Worm (Caenorhabditis elegans) whole organism, L1 larva: ENCODE data around the gene ceh-18.
A peak's percentile ranks its signal among the peaks of the same experiment; 100 is the strongest.

ENCODE experiments used
- C16A3.4 ChIP-seq: fragments of 150-350 bp; optimal IDR thresholded peaks from 2 replicates; lab custom pipeline; 2014; ENCODE audit warnings: missing biosample characterization, missing genetic modification characterization
- C34B4.2 ChIP-seq: sonication (generic microtip); optimal IDR thresholded peaks from 2 replicates; lab custom pipeline; 2017; ENCODE audit warnings: mild to moderate bottlenecking, missing genetic modification characterization, missing compliant biosample characterization
- F16B12.6 ChIP-seq: fragments of 150-350 bp; optimal IDR thresholded peaks from 2 replicates; lab custom pipeline; 2014; ENCODE audit warnings: missing biosample characterization, missing genetic modification characterization
- Y116A8C.19 ChIP-seq: sonication (generic microtip); optimal IDR thresholded peaks from 2 replicates; lab custom pipeline; 2016; ENCODE audit warnings: missing compliant biosample characterization, missing genetic modification characterization, borderline replicate concordance
- aly-2 ChIP-seq: fragments of 150-350 bp; optimal IDR thresholded peaks from 2 replicates; lab custom pipeline; 2014; ENCODE audit warnings: missing biosample characterization, missing genetic modification characterization
- blmp-1 ChIP-seq: fragments of 150-350 bp; optimal IDR thresholded peaks from 2 replicates; lab custom pipeline; 2014; ENCODE audit warnings: missing biosample characterization, missing genetic modification characterization
- ceh-88 ChIP-seq: fragments of 200-800 bp; sonication (Bioruptor generic); IDR thresholded peaks from 2 replicates; pipeline ENCODE4 v1.3.6; 2022; ENCODE audit warnings: missing genetic modification characterization, missing compliant biosample characterization
- ceh-90 ChIP-seq: sonication (generic microtip); optimal IDR thresholded peaks from 2 replicates; lab custom pipeline; 2016; ENCODE audit warnings: missing genetic modification characterization, missing compliant biosample characterization
- ces-1 ChIP-seq: fragments of 150-350 bp; optimal IDR thresholded peaks from 2 replicates; lab custom pipeline; 2014; ENCODE audit warnings: missing biosample characterization, missing genetic modification reagents, missing genetic modification characterization
- dsc-1 ChIP-seq: sonication (generic microtip); optimal IDR thresholded peaks from 2 replicates; lab custom pipeline; 2016; ENCODE audit warnings: mild to moderate bottlenecking, missing genetic modification characterization, missing compliant biosample characterization
- efl-1 ChIP-seq, 4 experiments: fragments of 150-350 bp; optimal IDR thresholded peaks in 3 of 4; peaks in 1 of 4; 1 replicate in 1 of 4; 2 replicates in 3 of 4; lab custom pipeline; 2014; ENCODE audit warnings: missing biosample characterization in 2 of 4, missing genetic modification characterization in 2 of 4, missing genetic modification reagents in 2 of 4
- efl-3 ChIP-seq: fragments of 200-800 bp; sonication (Bioruptor generic); optimal IDR thresholded peaks from 2 replicates; lab custom pipeline; 2018; ENCODE audit warnings: mild to moderate bottlenecking, missing genetic modification characterization, missing compliant biosample characterization
- egl-13 ChIP-seq: sonication (generic microtip); optimal IDR thresholded peaks from 2 replicates; lab custom pipeline; 2016; ENCODE audit warnings: missing genotype, missing genetic modification reagents, missing genetic modification characterization, missing compliant biosample characterization
- egl-27 ChIP-seq, 2 experiments: fragments of 150-350 bp in 1 of 2; sonication (generic microtip); optimal IDR thresholded peaks; 3 replicates each; lab custom pipeline; 2017 to 2018; ENCODE audit warnings: missing biosample characterization in 2 of 2, missing genetic modification characterization in 2 of 2, missing genetic modification reagents in 2 of 2
- elt-2 ChIP-seq: sonication (generic microtip); optimal IDR thresholded peaks from 2 replicates; lab custom pipeline; 2016; ENCODE audit warnings: missing genetic modification characterization, mild to moderate bottlenecking, inconsistent platforms, missing compliant biosample characterization, missing genetic modification reagents
- elt-3 ChIP-seq, 6 experiments: fragments of 150-350 bp in 1 of 6; sonication (generic microtip); optimal IDR thresholded peaks; 2 replicates each; lab custom pipeline; 2017 to 2018; ENCODE audit warnings: missing biosample characterization in 6 of 6, missing genetic modification characterization in 6 of 6, inconsistent platforms in 1 of 6
- fkh-10 ChIP-seq: sonication (generic microtip); optimal IDR thresholded peaks from 2 replicates; lab custom pipeline; 2017; ENCODE audit warnings: missing biosample characterization, missing genetic modification reagents, missing genetic modification characterization
- fkh-8 ChIP-seq: sonication (generic microtip); optimal IDR thresholded peaks from 2 replicates; lab custom pipeline; 2016; ENCODE audit warnings: mild to moderate bottlenecking, missing genetic modification characterization, missing compliant biosample characterization
- grh-1 ChIP-seq: fragments of 200-800 bp; sonication (Bioruptor generic); IDR thresholded peaks from 2 replicates; pipeline ENCODE4 v1.3.6; 2022; ENCODE audit warnings: missing genetic modification reagents, missing genetic modification characterization, missing compliant biosample characterization
- isw-1 ChIP-seq: fragments of 200-800 bp; sonication (Bioruptor generic); IDR thresholded peaks from 2 replicates; pipeline ENCODE4 v1.3.6; 2022; ENCODE audit warnings: missing genetic modification characterization, missing compliant biosample characterization
- jun-1 ChIP-seq: fragments of 150-350 bp; optimal IDR thresholded peaks from 2 replicates; lab custom pipeline; 2014; ENCODE audit warnings: missing biosample characterization, missing genetic modification reagents, missing genetic modification characterization
- lin-13 ChIP-seq: fragments of 150-350 bp; optimal IDR thresholded peaks from 2 replicates; lab custom pipeline; 2014; ENCODE audit warnings: missing biosample characterization, missing genetic modification reagents, missing genetic modification characterization
- lin-14 ChIP-seq: fragments of 200-800 bp; sonication (Bioruptor generic); optimal IDR thresholded peaks from 2 replicates; lab custom pipeline; 2018; ENCODE audit warnings: mild to moderate bottlenecking, missing genetic modification characterization, moderate library complexity, missing compliant biosample characterization
- lin-35 ChIP-seq, 2 experiments: fragments of 150-350 bp; optimal IDR thresholded peaks; 2 replicates each; lab custom pipeline; 2014; ENCODE audit warnings: missing biosample characterization in 2 of 2, missing genetic modification characterization in 2 of 2, missing genetic modification reagents in 2 of 2
- lir-3 ChIP-seq: sonication (generic microtip); optimal IDR thresholded peaks from 2 replicates; lab custom pipeline; 2016; ENCODE audit warnings: mild to moderate bottlenecking, missing genetic modification characterization, moderate library complexity, missing compliant biosample characterization; ENCODE audit not compliant: poor library complexity
- lsy-2 ChIP-seq, 2 experiments: fragments of 150-350 bp; optimal IDR thresholded peaks; 2 replicates each; lab custom pipeline; 2014; ENCODE audit warnings: missing biosample characterization in 2 of 2, missing genetic modification characterization in 2 of 2
- mab-9 ChIP-seq: fragments of 200-800 bp; sonication (Bioruptor generic); IDR thresholded peaks from 2 replicates; pipeline ENCODE4 v1.3.6; 2022; ENCODE audit warnings: missing genetic modification reagents, missing genetic modification characterization, missing compliant biosample characterization
- mdl-1 ChIP-seq, 2 experiments: fragments of 150-350 bp; optimal IDR thresholded peaks; 2 replicates each; lab custom pipeline; 2014 to 2017; ENCODE audit warnings: missing biosample characterization in 2 of 2, missing genetic modification characterization in 2 of 2, inconsistent platforms in 1 of 2
- mef-2 ChIP-seq: fragments of 150-350 bp; optimal IDR thresholded peaks from 2 replicates; lab custom pipeline; 2014; ENCODE audit warnings: missing biosample characterization, missing genetic modification characterization
- nhr-11 ChIP-seq: fragments of 150-350 bp; optimal IDR thresholded peaks from 2 replicates; lab custom pipeline; 2014; ENCODE audit warnings: missing biosample characterization, missing genetic modification characterization
- nhr-20 ChIP-seq: sonication (generic microtip); optimal IDR thresholded peaks from 2 replicates; lab custom pipeline; 2016; ENCODE audit warnings: mild to moderate bottlenecking, missing genetic modification characterization, missing compliant biosample characterization
- nhr-237 ChIP-seq: fragments of 150-350 bp; optimal IDR thresholded peaks from 2 replicates; lab custom pipeline; 2014; ENCODE audit warnings: missing biosample characterization, missing genetic modification characterization
- nhr-71 ChIP-seq: sonication (generic microtip); optimal IDR thresholded peaks from 2 replicates; lab custom pipeline; 2016; ENCODE audit warnings: mild to moderate bottlenecking, missing genetic modification characterization, moderate library complexity, missing compliant biosample characterization
- nhr-76 ChIP-seq: sonication (generic microtip); optimal IDR thresholded peaks from 2 replicates; lab custom pipeline; 2017; ENCODE audit warnings: missing biosample characterization, missing genetic modification characterization
- nhr-90 ChIP-seq: sonication (generic microtip); optimal IDR thresholded peaks from 2 replicates; lab custom pipeline; 2016; ENCODE audit warnings: mild to moderate bottlenecking, missing genetic modification characterization, missing compliant biosample characterization; ENCODE audit not compliant: poor library complexity
- pag-3 ChIP-seq: sonication (generic microtip); optimal IDR thresholded peaks from 2 replicates; lab custom pipeline; 2017; ENCODE audit warnings: missing genetic modification characterization, mild to moderate bottlenecking, missing compliant biosample characterization, antibody characterized with exemption, borderline replicate concordance; ENCODE audit not compliant: insufficient read depth
- rnt-1 ChIP-seq: sonication (generic microtip); optimal IDR thresholded peaks from 2 replicates; lab custom pipeline; 2016; ENCODE audit warnings: mild to moderate bottlenecking, missing genetic modification characterization, moderate library complexity, missing compliant biosample characterization
- skn-1 ChIP-seq: fragments of 150-350 bp; optimal IDR thresholded peaks from 2 replicates; lab custom pipeline; 2014; ENCODE audit warnings: missing biosample characterization, missing genetic modification characterization
- snu-23 ChIP-seq: sonication (generic microtip); optimal IDR thresholded peaks from 2 replicates; lab custom pipeline; 2016; ENCODE audit warnings: missing genetic modification characterization, missing compliant biosample characterization
- sptf-1 ChIP-seq: fragments of 150-350 bp; optimal IDR thresholded peaks from 2 replicates; lab custom pipeline; 2014; ENCODE audit warnings: missing biosample characterization, missing genetic modification characterization
- swsn-7 ChIP-seq: sonication (generic microtip); optimal IDR thresholded peaks from 2 replicates; lab custom pipeline; 2016; ENCODE audit warnings: missing genetic modification characterization, missing compliant biosample characterization
- tbx-2 ChIP-seq: sonication (generic microtip); optimal IDR thresholded peaks from 2 replicates; lab custom pipeline; 2016; ENCODE audit warnings: missing genetic modification characterization, missing compliant biosample characterization
- tlp-1 ChIP-seq: fragments of 150-350 bp; optimal IDR thresholded peaks from 2 replicates; lab custom pipeline; 2014; ENCODE audit warnings: missing biosample characterization, missing genetic modification characterization
- unc-62 ChIP-seq: fragments of 150-350 bp; optimal IDR thresholded peaks from 2 replicates; lab custom pipeline; 2014; ENCODE audit warnings: missing biosample characterization, missing genetic modification reagents, missing genetic modification characterization
- unc-98 ChIP-seq: fragments of 200-800 bp; sonication (Bioruptor generic); IDR thresholded peaks from 2 replicates; pipeline ENCODE4 v1.3.6; 2022; ENCODE audit warnings: missing genetic modification characterization, missing compliant biosample characterization
- vab-15 ChIP-seq: sonication (generic microtip); optimal IDR thresholded peaks from 2 replicates; lab custom pipeline; 2017; ENCODE audit warnings: missing genotype, mild to moderate bottlenecking, missing genetic modification characterization, missing compliant biosample characterization
- ztf-4 ChIP-seq: fragments of 150-350 bp; optimal IDR thresholded peaks from 2 replicates; lab custom pipeline; 2014; ENCODE audit warnings: missing biosample characterization, missing genetic modification characterization

The ceh-18 gene

DNA sequence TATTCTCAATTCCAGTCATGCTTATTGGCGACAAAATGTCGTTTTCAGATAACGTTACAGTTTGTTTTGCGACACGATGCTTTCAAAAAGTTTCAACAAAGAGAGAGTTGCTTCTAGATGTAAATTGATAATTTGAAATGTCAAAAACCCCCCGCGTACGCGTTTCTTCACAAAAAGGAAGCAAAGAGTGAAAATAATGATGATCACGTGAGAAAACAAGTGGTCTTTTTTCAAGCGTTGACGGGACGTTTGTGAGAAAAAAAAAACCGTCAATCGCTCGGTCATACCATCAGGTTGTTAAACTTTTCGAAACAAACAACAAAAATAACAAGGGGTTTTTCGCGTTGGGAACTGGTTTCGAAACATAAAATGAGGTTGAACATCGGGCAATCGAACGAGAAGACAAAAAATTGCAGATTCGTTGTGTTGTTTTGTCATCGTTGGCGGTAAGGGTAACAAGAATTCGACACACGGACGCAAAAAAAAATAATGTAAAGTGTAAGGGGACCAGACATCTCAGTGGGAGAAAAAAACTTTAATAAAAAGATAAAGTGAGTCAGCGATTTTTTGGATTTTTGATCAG is 25.4 kb downstream of the ceh-18 start (continued):
- TF ChIP-seq mdl-1 (tag; optimal IDR thresholded peaks at IDR 0.05; lab: Kevin White, UChicago) (peak in 1 of 2 experiments; percentile 69), nhr-20 (peak; percentile 70), tlp-1 (tag; lab: Kevin White, UChicago) (no peak), swsn-7 (peak; percentile 7), C16A3.4 (tag; lab: Kevin White, UChicago) (no peak), unc-98 (GFP tag; lab: Robert Waterston, UW) (no peak), lir-3 (tag; lab: Kevin White, UChicago) (no peak), efl-3 (GFP tag; lab: Kevin White, UChicago) (no peak), ces-1 (GFP tag; lab: Kevin White, UChicago) (no peak)

DNA sequence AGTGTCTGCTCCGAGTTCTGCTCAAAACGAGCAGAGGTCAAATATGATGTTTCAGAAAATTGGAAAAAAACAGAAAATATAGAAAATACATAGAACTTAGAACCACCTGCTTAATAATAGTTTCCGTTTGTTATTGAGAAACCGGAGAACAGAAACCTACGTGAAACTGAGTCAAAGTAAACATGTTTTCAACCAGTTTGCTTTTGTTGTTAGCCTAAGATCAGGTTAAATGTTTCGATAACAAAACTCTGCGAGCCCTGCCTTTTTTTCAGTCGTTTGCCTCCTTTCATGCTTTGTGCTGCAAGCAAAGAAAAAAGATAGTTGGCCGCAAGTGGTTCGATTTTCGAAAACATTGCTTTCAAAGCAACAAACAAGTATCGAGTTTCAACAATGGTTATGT is 26.7 kb downstream of the ceh-18 start:
- no peak for TF ChIP-seq fkh-10
- no peak for TF ChIP-seq mab-9 (GFP tag; lab: Robert Waterston, UW)
- no peak for TF ChIP-seq dsc-1 (tag; lab: Kevin White, UChicago)
- TF ChIP-seq C16A3.4 (tag; lab: Kevin White, UChicago) = no peak
- no peak for TF ChIP-seq mef-2 (tag; lab: Kevin White, UChicago)
- no peak for TF ChIP-seq tbx-2
- TF ChIP-seq lin-13 (GFP tag; lab: Kevin White, UChicago) = no peak
- no peak for TF ChIP-seq aly-2
- TF ChIP-seq egl-13 (tag; lab: Kevin White, UChicago) = no peak
- TF ChIP-seq ztf-4 (tag; lab: Kevin White, UChicago) = no peak
- no peak for TF ChIP-seq lsy-2 (tag; optimal IDR thresholded peaks at IDR 0.05; lab: Kevin White, UChicago)
- no peak for TF ChIP-seq fkh-8 (tag; lab: Kevin White, UChicago)
- TF ChIP-seq, all 84 proteins: peak for 0

DNA sequence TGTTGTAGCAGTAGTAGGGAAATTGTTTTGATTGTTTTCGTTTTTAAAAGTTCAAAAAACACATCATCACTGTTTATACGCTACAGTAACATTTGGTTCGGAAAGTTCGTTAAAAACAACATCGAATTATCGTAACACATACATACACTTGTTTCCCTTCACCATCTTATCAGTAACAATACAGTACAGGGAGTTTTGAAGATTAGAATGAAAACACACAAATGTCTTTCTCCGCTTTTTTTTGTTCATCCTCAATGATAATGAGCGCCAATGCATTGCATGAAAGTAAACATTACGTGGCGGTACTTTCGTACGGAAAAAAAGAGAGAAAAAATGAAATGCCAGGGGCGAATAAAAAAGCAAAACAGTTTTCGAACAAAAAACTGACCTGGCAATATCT is 28.0 kb downstream of the ceh-18 start:
- TF ChIP-seq blmp-1 (tag; lab: Kevin White, UChicago) (peak; percentile 51), elt-3 (tag; optimal IDR thresholded peaks at IDR 0.05; lab: Kevin White, UChicago) (peak in 2 of 6 experiments; percentile 26 to 56), rnt-1 (tag; lab: Kevin White, UChicago) (no peak), snu-23 (GFP tag; lab: Kevin White, UChicago) (peak; percentile 0), Y116A8C.19 (tag; lab: Kevin White, UChicago) (no peak), egl-13 (tag; lab: Kevin White, UChicago) (no peak), vab-15 (no peak), nhr-76 (no peak), egl-27 (tag; optimal IDR thresholded peaks at IDR 0.05; lab: Kevin White, UChicago) (no peak), mdl-1 (tag; optimal IDR thresholded peaks at IDR 0.05; lab: Kevin White, UChicago) (peak in 1 of 2 experiments; percentile 29), mab-9 (GFP tag; lab: Robert Waterston, UW) (no peak), nhr-237 (tag; lab: Kevin White, UChicago) (no peak), fkh-10 (no peak), nhr-90 (tag; lab: Kevin White, UChicago) (peak; percentile 48), ceh-90 (no peak), jun-1 (tag; lab: Kevin White, UChicago) (no peak), dsc-1 (tag; lab: Kevin White, UChicago) (no peak), sptf-1 (tag; lab: Kevin White, UChicago) (no peak), pag-3 (tag; lab: Kevin White, UChicago) (no peak), lin-14 (GFP tag; lab: Kevin White, UChicago) (peak; percentile 52), elt-2 (peak; percentile 93), lsy-2 (tag; optimal IDR thresholded peaks at IDR 0.05; lab: Kevin White, UChicago) (peak in 1 of 2 experiments; percentile 52), ces-1 (GFP tag; lab: Kevin White, UChicago) (no peak), efl-1 (optimal IDR thresholded peaks at IDR 0.05; lab: Kevin White, UChicago) (no peak), efl-1 (GFP tag; optimal IDR thresholded peaks at IDR 0.05 in 1 of 2; lab: Kevin White, UChicago) (no peak), unc-62 (GFP tag; lab: Kevin White, UChicago) (no peak), nhr-11 (tag; lab: Kevin White, UChicago) (no peak), F16B12.6 (tag; lab: Kevin White, UChicago) (no peak), lin-35 (GFP tag; optimal IDR thresholded peaks at IDR 0.05; lab: Kevin White, UChicago) (peak in 1 of 2 experiments; percentile 42), skn-1 (tag; lab: Kevin White, UChicago) (no peak), grh-1 (GFP tag; lab: Robert Waterston, UW) (no peak), nhr-20 (peak; percentile 38), ceh-88 (GFP tag; lab: Robert Waterston, UW) (no peak), isw-1 (no peak), C34B4.2 (tag; lab: Kevin White, UChicago) (no peak), nhr-71 (tag; lab: Kevin White, UChicago) (peak; percentile 21)
